Worm (Caenorhabditis elegans) whole organism, late embryonic: ENCODE results near the gene mls-1.

Experiments
- C08G9.2 ChIP-seq: sonication (generic microtip); optimal IDR thresholded peaks from 2 replicates; lab custom pipeline; 2016; ENCODE audit warnings: mild to moderate bottlenecking, missing genetic modification characterization, moderate library complexity, missing compliant biosample characterization
- C38D4.7 ChIP-seq: fragments of 200-800 bp; sonication (Bioruptor generic); optimal IDR thresholded peaks from 2 replicates; lab custom pipeline; 2018; ENCODE audit warnings: mild to moderate bottlenecking, missing genetic modification characterization, moderate library complexity, missing compliant biosample characterization
- K09A11.1 ChIP-seq: sonication (generic microtip); optimal IDR thresholded peaks from 2 replicates; lab custom pipeline; 2017; ENCODE audit warnings: antibody characterized with exemption, mild to moderate bottlenecking, missing genetic modification characterization, missing compliant biosample characterization; ENCODE audit not compliant: insufficient read depth
- T23F11.4 ChIP-seq: fragments of 200-800 bp; sonication (Bioruptor generic); optimal IDR thresholded peaks from 2 replicates; lab custom pipeline; 2018; ENCODE audit warnings: mild to moderate bottlenecking, missing genetic modification characterization, missing compliant biosample characterization
- Y22D7AL.16 ChIP-seq: sonication (generic microtip); optimal IDR thresholded peaks from 2 replicates; lab custom pipeline; 2016; ENCODE audit warnings: missing genetic modification characterization, missing compliant biosample characterization
- ama-1 ChIP-seq: fragments of 150-350 bp; optimal IDR thresholded peaks from 2 replicates; lab custom pipeline; 2014
- ceh-14 ChIP-seq: sonication (generic microtip); optimal IDR thresholded peaks from 2 replicates; lab custom pipeline; 2016; ENCODE audit warnings: missing genotype, missing genetic modification characterization, missing compliant biosample characterization
- ceh-18 ChIP-seq: sonication (generic microtip); optimal IDR thresholded peaks from 2 replicates; lab custom pipeline; 2016; ENCODE audit warnings: missing genetic modification characterization, missing compliant biosample characterization
- ceh-19 ChIP-seq: fragments of 200-800 bp; sonication (Bioruptor generic); optimal IDR thresholded peaks from 2 replicates; lab custom pipeline; 2018; ENCODE audit warnings: mild to moderate bottlenecking, missing genetic modification characterization, missing compliant biosample characterization
- ceh-2 ChIP-seq: sonication (generic microtip); optimal IDR thresholded peaks from 2 replicates; lab custom pipeline; 2016; ENCODE audit warnings: missing genotype, missing genetic modification characterization, missing compliant biosample characterization
- ceh-24 ChIP-seq: sonication (generic microtip); optimal IDR thresholded peaks from 2 replicates; lab custom pipeline; 2016; ENCODE audit warnings: mild to moderate bottlenecking, missing genetic modification characterization, missing compliant biosample characterization
- ceh-30 ChIP-seq: fragments of 150-350 bp; optimal IDR thresholded peaks from 2 replicates; lab custom pipeline; 2014; ENCODE audit warnings: missing biosample characterization, missing genetic modification characterization
- ceh-31 ChIP-seq: sonication (generic microtip); optimal IDR thresholded peaks from 2 replicates; lab custom pipeline; 2016; ENCODE audit warnings: missing genetic modification characterization, missing compliant biosample characterization
- ceh-34 ChIP-seq: sonication (generic microtip); optimal IDR thresholded peaks from 2 replicates; lab custom pipeline; 2016; ENCODE audit warnings: mild to moderate bottlenecking, missing genetic modification characterization, missing compliant biosample characterization
- ceh-45 ChIP-seq: fragments of 200-800 bp; sonication (Bioruptor generic); IDR thresholded peaks from 2 replicates; pipeline ENCODE4 v1.3.6; 2022; ENCODE audit warnings: missing genetic modification reagents, missing genetic modification characterization, missing compliant biosample characterization
- ceh-48 ChIP-seq: sonication (generic microtip); optimal IDR thresholded peaks from 2 replicates; lab custom pipeline; 2016; ENCODE audit warnings: missing genetic modification characterization, inconsistent platforms, missing compliant biosample characterization
- ceh-6 ChIP-seq: fragments of 200-800 bp; sonication (Bioruptor generic); optimal IDR thresholded peaks from 2 replicates; lab custom pipeline; 2018; ENCODE audit warnings: mild to moderate bottlenecking, missing genetic modification characterization, missing compliant biosample characterization
- ceh-9 ChIP-seq: sonication (generic microtip); optimal IDR thresholded peaks from 2 replicates; lab custom pipeline; 2016; ENCODE audit warnings: mild to moderate bottlenecking, missing genetic modification characterization, inconsistent platforms, missing compliant biosample characterization
- che-1 ChIP-seq: sonication (generic microtip); optimal IDR thresholded peaks from 2 replicates; lab custom pipeline; 2016; ENCODE audit warnings: mild to moderate bottlenecking, missing genetic modification characterization, missing compliant biosample characterization
- dve-1 ChIP-seq: sonication (generic microtip); optimal IDR thresholded peaks from 2 replicates; lab custom pipeline; 2017; ENCODE audit warnings: antibody characterized with exemption, mild to moderate bottlenecking, missing genetic modification characterization, missing compliant biosample characterization
- elt-2 ChIP-seq: sonication (generic microtip); optimal IDR thresholded peaks from 2 replicates; lab custom pipeline; 2016; ENCODE audit warnings: missing genetic modification reagents, missing genetic modification characterization, missing compliant biosample characterization
- elt-4 ChIP-seq: sonication (generic microtip); optimal IDR thresholded peaks from 2 replicates; lab custom pipeline; 2016; ENCODE audit warnings: missing genetic modification characterization, missing compliant biosample characterization
- ets-4 ChIP-seq: sonication (generic microtip); optimal IDR thresholded peaks from 2 replicates; lab custom pipeline; 2016; ENCODE audit warnings: missing genetic modification characterization, missing compliant biosample characterization
- eyg-1 ChIP-seq: sonication (generic microtip); optimal IDR thresholded peaks from 2 replicates; lab custom pipeline; 2016; ENCODE audit warnings: missing genotype, missing genetic modification characterization, missing compliant biosample characterization
- fkh-10 ChIP-seq: fragments of 150-350 bp; optimal IDR thresholded peaks from 2 replicates; lab custom pipeline; 2014; ENCODE audit warnings: missing biosample characterization, missing genetic modification reagents, missing genetic modification characterization
- gmeb-2 ChIP-seq: sonication (generic microtip); optimal IDR thresholded peaks from 2 replicates; lab custom pipeline; 2016; ENCODE audit warnings: missing genetic modification characterization, inconsistent platforms, missing compliant biosample characterization
- hlh-13 ChIP-seq: fragments of 200-800 bp; sonication (Bioruptor generic); optimal IDR thresholded peaks from 2 replicates; lab custom pipeline; 2018; ENCODE audit warnings: mild to moderate bottlenecking, missing genetic modification characterization, missing compliant biosample characterization
- hlh-30 ChIP-seq: sonication (generic microtip); optimal IDR thresholded peaks from 2 replicates; lab custom pipeline; 2017; ENCODE audit warnings: antibody characterized with exemption, missing genetic modification characterization, missing compliant biosample characterization; ENCODE audit not compliant: insufficient read depth
- hlh-8 ChIP-seq: sonication (generic microtip); optimal IDR thresholded peaks from 2 replicates; lab custom pipeline; 2016; ENCODE audit warnings: missing genotype, missing genetic modification characterization, missing compliant biosample characterization
- lim-6 ChIP-seq: sonication (generic microtip); optimal IDR thresholded peaks from 2 replicates; lab custom pipeline; 2016; ENCODE audit warnings: missing genetic modification characterization, missing compliant biosample characterization
- lin-11 ChIP-seq: fragments of 200-800 bp; sonication (Bioruptor generic); optimal IDR thresholded peaks from 2 replicates; lab custom pipeline; 2018; ENCODE audit warnings: mild to moderate bottlenecking, missing genetic modification characterization, missing compliant biosample characterization
- nfya-1 ChIP-seq: sonication (generic microtip); optimal IDR thresholded peaks from 2 replicates; lab custom pipeline; 2017; ENCODE audit warnings: missing genetic modification characterization, mild to moderate bottlenecking, missing compliant biosample characterization, antibody characterized with exemption, moderate library complexity
- nhr-11 ChIP-seq: fragments of 150-350 bp; optimal IDR thresholded peaks from 2 replicates; lab custom pipeline; 2014; ENCODE audit warnings: missing biosample characterization, missing genetic modification characterization
- npax-4 ChIP-seq: sonication (generic microtip); optimal IDR thresholded peaks from 2 replicates; lab custom pipeline; 2016; ENCODE audit warnings: missing genetic modification characterization, missing compliant biosample characterization
- odd-2 ChIP-seq: sonication (generic microtip); optimal IDR thresholded peaks from 2 replicates; lab custom pipeline; 2017; ENCODE audit warnings: antibody characterized with exemption, mild to moderate bottlenecking, missing genetic modification characterization, missing compliant biosample characterization
- pag-3 ChIP-seq: sonication (generic microtip); optimal IDR thresholded peaks from 2 replicates; lab custom pipeline; 2016; ENCODE audit warnings: missing compliant biosample characterization, missing genetic modification characterization, borderline replicate concordance
- pha-4 ChIP-seq: fragments of 150-350 bp; optimal IDR thresholded peaks from 2 replicates; lab custom pipeline; 2018; ENCODE audit warnings: missing biosample characterization, missing genetic modification reagents, missing genetic modification characterization
- pqm-1 ChIP-seq: sonication (generic microtip); optimal IDR thresholded peaks from 2 replicates; lab custom pipeline; 2016; ENCODE audit warnings: missing genetic modification characterization, missing compliant biosample characterization
- pros-1 ChIP-seq: fragments of 150-350 bp; optimal IDR thresholded peaks from 2 replicates; lab custom pipeline; 2014; ENCODE audit warnings: missing biosample characterization, missing genetic modification reagents, missing genetic modification characterization
- ref-2 ChIP-seq: sonication (generic microtip); optimal IDR thresholded peaks from 2 replicates; lab custom pipeline; 2016; ENCODE audit warnings: missing genetic modification characterization, missing compliant biosample characterization
- rnt-1 ChIP-seq: sonication (generic microtip); optimal IDR thresholded peaks from 2 replicates; lab custom pipeline; 2016; ENCODE audit warnings: missing genetic modification characterization, missing compliant biosample characterization
- sdc-2 ChIP-seq: sonication (generic microtip); optimal IDR thresholded peaks from 2 replicates; lab custom pipeline; 2016; ENCODE audit warnings: missing genotype, missing genetic modification characterization, missing compliant biosample characterization
- sox-2 ChIP-seq: fragments of 200-800 bp; sonication (Bioruptor generic); IDR thresholded peaks from 2 replicates; pipeline ENCODE4 v1.3.6; 2022; ENCODE audit warnings: missing genetic modification reagents, missing genetic modification characterization, missing compliant biosample characterization
- sox-4 ChIP-seq: sonication (generic microtip); optimal IDR thresholded peaks from 2 replicates; lab custom pipeline; 2017; ENCODE audit warnings: mild to moderate bottlenecking, missing genetic modification characterization, inconsistent platforms, missing compliant biosample characterization
- tbx-2 ChIP-seq: sonication (generic microtip); optimal IDR thresholded peaks from 2 replicates; lab custom pipeline; 2016; ENCODE audit warnings: missing genetic modification characterization, missing compliant biosample characterization
- tbx-7 ChIP-seq: sonication (generic microtip); optimal IDR thresholded peaks from 2 replicates; lab custom pipeline; 2016; ENCODE audit warnings: missing genotype, missing genetic modification characterization, missing compliant biosample characterization
- ttx-3 ChIP-seq: sonication (generic microtip); optimal IDR thresholded peaks from 2 replicates; lab custom pipeline; 2016; ENCODE audit warnings: missing genetic modification reagents, missing genetic modification characterization, missing compliant biosample characterization
- unc-42 ChIP-seq: sonication (generic microtip); optimal IDR thresholded peaks from 2 replicates; lab custom pipeline; 2016; ENCODE audit warnings: missing genotype, missing genetic modification characterization, missing compliant biosample characterization
- unc-55 ChIP-seq: sonication (generic microtip); optimal IDR thresholded peaks from 2 replicates; lab custom pipeline; 2017; ENCODE audit warnings: missing biosample characterization, missing genetic modification reagents, missing genetic modification characterization
- unc-86 ChIP-seq: sonication (generic microtip); optimal IDR thresholded peaks from 2 replicates; lab custom pipeline; 2016; ENCODE audit warnings: missing genetic modification characterization, missing compliant biosample characterization

The mls-1 gene

ce11 chrIII:7498346-7498745 lies 38.2 kb downstream of the mls-1 start:
- TF ChIP-seq ceh-31 (tag; lab: Kevin White, UChicago): peak; percentile 69
- TF ChIP-seq tbx-2: peak; percentile 65
- peak; percentile 50 for TF ChIP-seq ceh-14 (tag; lab: Kevin White, UChicago)
- TF ChIP-seq ets-4 (tag; lab: Kevin White, UChicago): peak; percentile 26
- peak; percentile 67 for TF ChIP-seq rnt-1 (tag; lab: Kevin White, UChicago)
- peak; percentile 16 for TF ChIP-seq T23F11.4
- peak; percentile 71 for TF ChIP-seq ceh-34
- TF ChIP-seq pha-4: no peak
- TF ChIP-seq ceh-30 (tag; lab: Kevin White, UChicago): no peak
- peak; percentile 89 for TF ChIP-seq elt-2
- TF ChIP-seq unc-42 (tag; lab: Kevin White, UChicago): peak; percentile 62
- TF ChIP-seq ceh-18 (tag; lab: Kevin White, UChicago): peak; percentile 81
- peak; percentile 84 for TF ChIP-seq nfya-1 (tag; lab: Kevin White, UChicago)
- TF ChIP-seq fkh-10 (GFP tag; lab: Kevin White, UChicago): no peak
- no peak for TF ChIP-seq tbx-7 (tag; lab: Kevin White, UChicago)
- TF ChIP-seq unc-55: peak; percentile 71
- no peak for TF ChIP-seq hlh-13
- peak; percentile 25 for TF ChIP-seq ceh-19 (GFP tag; lab: Kevin White, UChicago)
- peak; percentile 71 for TF ChIP-seq ref-2
- TF ChIP-seq dve-1 (tag; lab: Kevin White, UChicago): peak; percentile 81
- TF ChIP-seq hlh-8 (tag; lab: Kevin White, UChicago): peak; percentile 56
- TF ChIP-seq hlh-30 (tag; lab: Kevin White, UChicago): peak; percentile 49
- no peak for TF ChIP-seq ttx-3 (tag; lab: Kevin White, UChicago)

ce11 chrIII:7499421-7499902 lies 39.3 kb downstream of the mls-1 start, which contains the start of the genes C07H6.9 and sap-140:
Gene C07H6.9, minus strand, starts transcription at chrIII:7499471.
Gene sap-140, plus strand, starts transcription at chrIII:7499738.
- TF ChIP-seq pros-1 (tag; lab: Kevin White, UChicago) (no peak), ceh-18 (tag; lab: Kevin White, UChicago) (no peak), ceh-45 (no peak), sox-4 (tag; lab: Kevin White, UChicago) (no peak), sdc-2 (tag; lab: Kevin White, UChicago) (no peak), ceh-9 (tag; lab: Kevin White, UChicago) (no peak), elt-2 (peak; percentile 21), elt-4 (tag; lab: Kevin White, UChicago) (no peak), tbx-7 (tag; lab: Kevin White, UChicago) (no peak), C08G9.2 (no peak), unc-86 (tag; lab: Kevin White, UChicago) (peak; percentile 4), Y22D7AL.16 (tag; lab: Kevin White, UChicago) (no peak), ceh-30 (tag; lab: Kevin White, UChicago) (peak; percentile 73), lim-6 (tag; lab: Kevin White, UChicago) (no peak), pag-3 (tag; lab: Kevin White, UChicago) (no peak), C38D4.7 (GFP tag; lab: Kevin White, UChicago) (no peak), dve-1 (tag; lab: Kevin White, UChicago) (no peak), ttx-3 (tag; lab: Kevin White, UChicago) (no peak), unc-42 (tag; lab: Kevin White, UChicago) (peak; percentile 32), ceh-2 (peak; percentile 14), ceh-48 (tag; lab: Kevin White, UChicago) (no peak), ama-1 (lab: Kevin White, UChicago) (no peak), ceh-31 (tag; lab: Kevin White, UChicago) (peak; percentile 45), sox-2 (no peak), ceh-24 (tag; lab: Kevin White, UChicago) (no peak), K09A11.1 (tag; lab: Kevin White, UChicago) (no peak), odd-2 (tag; lab: Kevin White, UChicago) (no peak), ceh-6 (GFP tag; lab: Kevin White, UChicago) (no peak), gmeb-2 (tag; lab: Kevin White, UChicago) (no peak), nfya-1 (tag; lab: Kevin White, UChicago) (peak; percentile 42), T23F11.4 (no peak), eyg-1 (tag; lab: Kevin White, UChicago) (no peak), npax-4 (tag; lab: Kevin White, UChicago) (no peak), ceh-34 (no peak), nhr-11 (tag; lab: Kevin White, UChicago) (no peak), tbx-2 (no peak), lin-11 (tag; lab: Kevin White, UChicago) (no peak), rnt-1 (tag; lab: Kevin White, UChicago) (no peak), pqm-1 (no peak), ceh-14 (tag; lab: Kevin White, UChicago) (no peak), che-1 (tag; lab: Kevin White, UChicago) (no peak)
